Worm (Caenorhabditis elegans) whole organism, young adult: Measurements from ENCODE around the gene Y116A8C.25.

Experiments
- F22D6.2 ChIP-seq: sonication (generic microtip); optimal IDR thresholded peaks from 2 replicates; lab custom pipeline; 2016; ENCODE audit warnings: mild to moderate bottlenecking, missing genetic modification characterization, missing compliant biosample characterization
- F57C9.4 ChIP-seq: sonication (generic microtip); optimal IDR thresholded peaks from 2 replicates; lab custom pipeline; 2017; ENCODE audit warnings: mild to moderate bottlenecking, missing genetic modification characterization, missing compliant biosample characterization
- K11D2.4 ChIP-seq: fragments of 200-800 bp; sonication (Bioruptor generic); IDR thresholded peaks from 2 replicates; pipeline ENCODE4 v1.3.6; 2022; ENCODE audit warnings: missing genetic modification reagents, missing genetic modification characterization, missing compliant biosample characterization
- T07F8.4 ChIP-seq: sonication (generic microtip); optimal IDR thresholded peaks from 2 replicates; lab custom pipeline; 2016; ENCODE audit warnings: mild to moderate bottlenecking, missing genetic modification characterization, moderate library complexity, missing compliant biosample characterization
- T26A5.8 ChIP-seq: sonication (generic microtip); optimal IDR thresholded peaks from 2 replicates; lab custom pipeline; 2016; ENCODE audit warnings: missing genetic modification characterization, missing compliant biosample characterization
- Y53G8AR.9 ChIP-seq: fragments of 200-800 bp; sonication (Bioruptor generic); conservative IDR thresholded peaks from 2 replicates; pipeline ENCODE4 v1.3.6; 2022; ENCODE audit warnings: missing genetic modification reagents, missing genetic modification characterization, missing compliant biosample characterization
- Y67H2A.10 ChIP-seq: fragments of 200-800 bp; sonication (Bioruptor generic); conservative IDR thresholded peaks from 2 replicates; pipeline ENCODE4 v1.3.6; 2022; ENCODE audit warnings: missing genetic modification reagents, missing genetic modification characterization, missing compliant biosample characterization
- Y79H2A.3 ChIP-seq: fragments of 200-800 bp; sonication (Bioruptor generic); conservative IDR thresholded peaks from 2 replicates; pipeline ENCODE4 v1.3.6; 2022; ENCODE audit warnings: missing genetic modification reagents, missing genetic modification characterization, missing compliant biosample characterization
- akir-1 ChIP-seq: fragments of 200-800 bp; sonication (Bioruptor generic); optimal IDR thresholded peaks from 2 replicates; lab custom pipeline; 2018; ENCODE audit warnings: mild to moderate bottlenecking, missing genetic modification characterization, moderate library complexity, missing compliant biosample characterization
- aptf-2 ChIP-seq: fragments of 200-800 bp; sonication (Bioruptor generic); conservative IDR thresholded peaks from 2 replicates; pipeline ENCODE4 v1.3.6; 2022; ENCODE audit warnings: missing genetic modification reagents, missing genetic modification characterization, missing compliant biosample characterization
- aptf-3 ChIP-seq: fragments of 200-800 bp; sonication (Bioruptor generic); IDR thresholded peaks from 2 replicates; pipeline ENCODE4 v1.3.6; 2022; ENCODE audit warnings: missing genetic modification characterization, missing compliant biosample characterization
- atf-7 ChIP-seq: sonication (generic microtip); optimal IDR thresholded peaks from 2 replicates; lab custom pipeline; 2017; ENCODE audit warnings: mild to moderate bottlenecking, missing genetic modification characterization, missing compliant biosample characterization
- attf-3 ChIP-seq: fragments of 200-800 bp; sonication (Bioruptor generic); conservative IDR thresholded peaks from 2 replicates; pipeline ENCODE4 v1.3.6; 2022; ENCODE audit warnings: missing genetic modification reagents, missing genetic modification characterization, missing compliant biosample characterization
- attf-6 ChIP-seq: fragments of 200-800 bp; sonication (Bioruptor generic); IDR thresholded peaks from 2 replicates; pipeline ENCODE4 v1.3.6; 2022; ENCODE audit warnings: missing genetic modification reagents, missing genetic modification characterization, missing compliant biosample characterization
- ccch-3 ChIP-seq: fragments of 200-800 bp; sonication (Bioruptor generic); optimal IDR thresholded peaks from 2 replicates; lab custom pipeline; 2018; ENCODE audit warnings: mild to moderate bottlenecking, missing genetic modification characterization, missing compliant biosample characterization
- ceh-100 ChIP-seq: fragments of 200-800 bp; sonication (Bioruptor generic); IDR thresholded peaks from 2 replicates; pipeline ENCODE4 v1.3.6; 2022; ENCODE audit warnings: missing genetic modification reagents, missing genetic modification characterization, missing compliant biosample characterization
- ceh-27 ChIP-seq: fragments of 200-800 bp; sonication (Bioruptor generic); optimal IDR thresholded peaks from 2 replicates; lab custom pipeline; 2018; ENCODE audit warnings: mild to moderate bottlenecking, missing genetic modification characterization, moderate library complexity, missing compliant biosample characterization
- ceh-58 ChIP-seq: fragments of 200-800 bp; sonication (Bioruptor generic); IDR thresholded peaks from 2 replicates; pipeline ENCODE4 v1.3.6; 2022; ENCODE audit warnings: missing genetic modification characterization, missing compliant biosample characterization
- ceh-79 ChIP-seq: sonication (generic microtip); optimal IDR thresholded peaks from 2 replicates; lab custom pipeline; 2017; ENCODE audit warnings: mild to moderate bottlenecking, missing genetic modification characterization, missing compliant biosample characterization
- ceh-91 ChIP-seq: fragments of 200-800 bp; sonication (Bioruptor generic); IDR thresholded peaks from 2 replicates; pipeline ENCODE4 v1.3.6; 2022; ENCODE audit warnings: missing genetic modification reagents, missing genetic modification characterization, missing compliant biosample characterization
- chd-7 ChIP-seq: sonication (generic microtip); optimal IDR thresholded peaks from 2 replicates; lab custom pipeline; 2016; ENCODE audit warnings: mild to moderate bottlenecking, missing genetic modification characterization, moderate library complexity, missing compliant biosample characterization
- die-1 ChIP-seq: sonication (generic microtip); optimal IDR thresholded peaks from 2 replicates; lab custom pipeline; 2016; ENCODE audit warnings: missing genotype, mild to moderate bottlenecking, missing genetic modification characterization, missing compliant biosample characterization
- dox-1 ChIP-seq: fragments of 200-800 bp; sonication (Bioruptor generic); IDR thresholded peaks from 2 replicates; pipeline ENCODE4 v1.3.6; 2022; ENCODE audit warnings: missing genetic modification reagents, missing genetic modification characterization, missing compliant biosample characterization
- ekl-4 ChIP-seq: fragments of 200-800 bp; sonication (Bioruptor generic); IDR thresholded peaks from 2 replicates; pipeline ENCODE4 v1.3.6; 2022; ENCODE audit warnings: missing genetic modification reagents, missing genetic modification characterization, missing compliant biosample characterization
- him-1 ChIP-seq: sonication (generic microtip); optimal IDR thresholded peaks from 2 replicates; lab custom pipeline; 2016; ENCODE audit warnings: missing genotype, missing genetic modification reagents, missing genetic modification characterization, missing compliant biosample characterization
- hlh-26 ChIP-seq: fragments of 200-800 bp; sonication (Bioruptor generic); conservative IDR thresholded peaks from 2 replicates; pipeline ENCODE4 v1.3.6; 2022; ENCODE audit warnings: missing genetic modification reagents, missing genetic modification characterization, missing compliant biosample characterization
- hmg-1.2 ChIP-seq: fragments of 200-800 bp; sonication (Bioruptor generic); IDR thresholded peaks from 2 replicates; pipeline ENCODE4 v1.3.6; 2022; ENCODE audit warnings: missing genetic modification reagents, missing genetic modification characterization, missing compliant biosample characterization
- hrde-1 ChIP-seq: sonication (generic microtip); optimal IDR thresholded peaks from 2 replicates; lab custom pipeline; 2016; ENCODE audit warnings: missing genetic modification characterization, mild to moderate bottlenecking, missing compliant biosample characterization, moderate library complexity, missing genotype, missing genetic modification reagents, borderline replicate concordance
- let-526 ChIP-seq: fragments of 200-800 bp; sonication (Bioruptor generic); IDR thresholded peaks from 2 replicates; pipeline ENCODE4 v1.3.6; 2022; ENCODE audit warnings: missing genetic modification reagents, missing genetic modification characterization, missing compliant biosample characterization
- lin-54 ChIP-seq: fragments of 200-800 bp; sonication (Bioruptor generic); optimal IDR thresholded peaks from 2 replicates; lab custom pipeline; 2018; ENCODE audit warnings: mild to moderate bottlenecking, missing genetic modification characterization, missing compliant biosample characterization
- mcd-1 ChIP-seq: fragments of 200-800 bp; sonication (Bioruptor generic); IDR thresholded peaks from 2 replicates; pipeline ENCODE4 v1.3.6; 2022; ENCODE audit warnings: missing genetic modification reagents, missing genetic modification characterization, missing compliant biosample characterization
- mes-4 ChIP-seq: sonication (generic microtip); optimal IDR thresholded peaks from 2 replicates; lab custom pipeline; 2016; ENCODE audit warnings: missing genotype, missing genetic modification characterization, missing compliant biosample characterization
- nhr-120 ChIP-seq: fragments of 200-800 bp; sonication (Bioruptor generic); IDR thresholded peaks from 2 replicates; pipeline ENCODE4 v1.3.6; 2022; ENCODE audit warnings: missing genetic modification characterization, missing compliant biosample characterization
- pbrm-1 ChIP-seq: fragments of 200-800 bp; sonication (Bioruptor generic); IDR thresholded peaks from 2 replicates; pipeline ENCODE4 v1.3.6; 2022; ENCODE audit warnings: missing genetic modification reagents, missing genetic modification characterization, missing compliant biosample characterization
- pha-4 ChIP-seq: fragments of 150-350 bp; sonication (generic microtip); optimal IDR thresholded peaks from 2 replicates; lab custom pipeline; 2014; ENCODE audit warnings: missing biosample characterization, missing genetic modification reagents, missing genetic modification characterization
- repo-1 ChIP-seq: sonication (generic microtip); optimal IDR thresholded peaks from 2 replicates; lab custom pipeline; 2017; ENCODE audit warnings: mild to moderate bottlenecking, missing genetic modification characterization, missing compliant biosample characterization
- sea-2 ChIP-seq: fragments of 200-800 bp; sonication (Bioruptor generic); IDR thresholded peaks from 2 replicates; pipeline ENCODE4 v1.3.6; 2022; ENCODE audit warnings: missing genetic modification characterization, missing compliant biosample characterization
- snpc-1.1 ChIP-seq: sonication (generic microtip); optimal IDR thresholded peaks from 2 replicates; lab custom pipeline; 2017; ENCODE audit warnings: missing genetic modification characterization, mild to moderate bottlenecking, missing compliant biosample characterization, antibody characterized with exemption, moderate library complexity, missing genotype, missing genetic modification reagents; ENCODE audit not compliant: insufficient read depth
- somi-1 ChIP-seq: fragments of 200-800 bp; sonication (Bioruptor generic); optimal IDR thresholded peaks from 2 replicates; lab custom pipeline; 2018; ENCODE audit warnings: mild to moderate bottlenecking, missing genetic modification characterization, missing compliant biosample characterization
- tbp1 ChIP-seq: fragments of 200-800 bp; sonication (Bioruptor generic); optimal IDR thresholded peaks from 2 replicates; lab custom pipeline; 2018; ENCODE audit warnings: mild to moderate bottlenecking, missing genetic modification characterization, missing compliant biosample characterization
- tlf-1 ChIP-seq: fragments of 200-800 bp; sonication (Bioruptor generic); optimal IDR thresholded peaks from 2 replicates; lab custom pipeline; 2018; ENCODE audit warnings: mild to moderate bottlenecking, missing genetic modification characterization, missing compliant biosample characterization
- xnd-1 ChIP-seq: sonication (generic microtip); optimal IDR thresholded peaks from 2 replicates; lab custom pipeline; 2016; ENCODE audit warnings: missing genotype, missing genetic modification reagents, missing genetic modification characterization, missing compliant biosample characterization
- zfh-2 ChIP-seq: fragments of 200-800 bp; sonication (Bioruptor generic); conservative IDR thresholded peaks from 2 replicates; pipeline ENCODE4 v1.3.6; 2022; ENCODE audit warnings: missing genetic modification reagents, missing genetic modification characterization, missing compliant biosample characterization
- ztf-18 ChIP-seq: sonication (generic microtip); optimal IDR thresholded peaks from 2 replicates; lab custom pipeline; 2016; ENCODE audit warnings: missing genotype, mild to moderate bottlenecking, missing genetic modification characterization, missing compliant biosample characterization
- ztf-26 ChIP-seq: sonication (generic microtip); optimal IDR thresholded peaks from 2 replicates; lab custom pipeline; 2017; ENCODE audit warnings: missing genetic modification characterization, missing compliant biosample characterization
- ztf-28 ChIP-seq: fragments of 200-800 bp; sonication (Bioruptor generic); IDR thresholded peaks from 2 replicates; pipeline ENCODE4 v1.3.6; 2022; ENCODE audit warnings: missing genetic modification reagents, missing genetic modification characterization, missing compliant biosample characterization
- ztf-6 ChIP-seq: fragments of 200-800 bp; sonication (Bioruptor generic); IDR thresholded peaks from 2 replicates; pipeline ENCODE4 v1.3.6; 2022; ENCODE audit warnings: missing genetic modification reagents, missing genetic modification characterization, missing compliant biosample characterization

Y116A8C.25 gene

ce11 chrIV:17088849-17089248, 10.3 kb upstream of the Y116A8C.25 start, which contains the start of gene Y116A8C.43 (continued):
- TF ChIP-seq Y53G8AR.9, result peak; percentile 76
- no peak for TF ChIP-seq chd-7
- TF ChIP-seq ceh-79, result no peak
- TF ChIP-seq pha-4 (tag; lab: Kevin White, UChicago), result no peak
- no peak for TF ChIP-seq T26A5.8 (tag; lab: Kevin White, UChicago)
- TF ChIP-seq ceh-58, result no peak
- peak; percentile 34 for TF ChIP-seq die-1
- no peak for TF ChIP-seq akir-1
- TF ChIP-seq ceh-100, result peak; percentile 26
- no peak for TF ChIP-seq mcd-1 (GFP tag; lab: Robert Waterston, UW)
- TF ChIP-seq hmg-1.2, result peak; percentile 23; the same call in 1 of the 2 replicates
- TF ChIP-seq hlh-26 (GFP tag; lab: Robert Waterston, UW), result 0 out of 2 replicates have a peak, but pooled peaks have one; percentile 29
- TF ChIP-seq dox-1 (GFP tag; lab: Robert Waterston, UW), result no peak
- TF ChIP-seq him-1 (tag; lab: Kevin White, UChicago), result peak; percentile 37
- no peak for TF ChIP-seq F22D6.2
- peak; percentile 55 for TF ChIP-seq repo-1
- TF ChIP-seq attf-6 (GFP tag; lab: Robert Waterston, UW), result peak; percentile 92
- TF ChIP-seq ztf-28, result 0 out of 2 replicates have a peak, but pooled peaks have one; percentile 68
- peak; percentile 43 for TF ChIP-seq tlf-1 (GFP tag; lab: Kevin White, UChicago)
- TF ChIP-seq F57C9.4, result peak; percentile 38
- TF ChIP-seq ccch-3 (GFP tag; lab: Kevin White, UChicago), result no peak
- TF ChIP-seq ceh-27, result no peak
- TF ChIP-seq, all 124 proteins: peak for 37

DNA sequence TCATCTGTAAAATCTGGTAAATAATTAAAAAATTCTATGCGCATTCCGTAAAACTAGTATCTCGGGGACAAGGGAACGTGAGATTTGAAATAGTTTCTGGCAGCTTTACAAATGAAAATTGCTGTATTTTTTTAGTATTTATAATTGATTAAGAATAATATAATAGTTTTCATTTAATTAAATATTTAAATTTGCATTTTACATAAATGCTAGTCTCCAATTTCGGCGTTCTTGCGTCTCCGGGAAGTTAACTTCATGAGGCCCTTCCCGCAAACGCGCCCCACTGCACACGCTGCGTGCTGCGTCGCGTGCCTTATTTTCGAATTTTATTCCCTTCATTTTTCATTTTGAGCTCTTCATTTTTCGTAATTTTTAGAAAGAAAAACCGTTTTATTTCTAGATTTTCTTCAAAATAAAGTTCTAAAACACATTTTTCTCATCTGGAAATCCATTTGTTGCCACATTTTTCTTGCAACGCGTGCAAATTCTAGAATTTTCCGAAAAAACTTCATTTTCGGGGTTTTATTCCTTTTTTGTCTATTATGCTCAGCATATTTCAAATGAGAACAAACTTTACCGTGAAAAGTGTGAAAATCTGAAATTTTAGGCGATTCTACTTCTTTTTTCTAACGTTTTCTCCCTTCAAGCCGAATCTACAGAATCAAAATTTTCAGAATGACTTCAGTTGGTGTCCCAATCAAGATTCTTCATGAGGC, 9.0 kb upstream of the Y116A8C.25 start, which contains the start of the genes snx-13 and snr-1:
TSS of gene snx-13 (minus strand) at position 55 of the 716 bp plus-strand sequence.
TSS of gene snr-1 (plus strand) at position 666 of the 716 bp plus-strand sequence.
- TF ChIP-seq hrde-1 (tag; lab: Kevin White, UChicago), result peak; percentile 42
- peak; percentile 57; the same call in 1 of the 2 replicates for TF ChIP-seq ztf-6 (GFP tag; lab: Robert Waterston, UW)
- TF ChIP-seq Y79H2A.3, result peak; percentile 82; the same call in 1 of the 2 replicates
- peak; percentile 71 for TF ChIP-seq tbp1 (GFP tag; lab: Kevin White, UChicago)
- TF ChIP-seq xnd-1 (tag; lab: Kevin White, UChicago), result no peak
- peak; percentile 68; the same call in 1 of the 2 replicates for TF ChIP-seq ekl-4 (GFP tag; lab: Robert Waterston, UW)
- TF ChIP-seq sea-2 (GFP tag; lab: Robert Waterston, UW), result no peak
- no peak for TF ChIP-seq Y67H2A.10 (GFP tag; lab: Robert Waterston, UW)
- peak; percentile 70; the same call in 1 of the 2 replicates for TF ChIP-seq ceh-91
- peak; percentile 70 for TF ChIP-seq ztf-18 (tag; lab: Kevin White, UChicago)
- TF ChIP-seq ceh-79, result no peak
- 0 out of 2 replicates have a peak, but pooled peaks have one; percentile 69 for TF ChIP-seq let-526 (GFP tag; lab: Robert Waterston, UW)
- no peak for TF ChIP-seq nhr-120
- TF ChIP-seq F57C9.4, result no peak
- TF ChIP-seq ztf-26 (tag; lab: Kevin White, UChicago), result no peak
- no peak for TF ChIP-seq zfh-2 (GFP tag; lab: Robert Waterston, UW)
- TF ChIP-seq lin-54 (GFP tag; lab: Kevin White, UChicago), result peak; percentile 83
- peak; percentile 78 for TF ChIP-seq pbrm-1 (GFP tag; lab: Robert Waterston, UW)
- TF ChIP-seq aptf-2 (GFP tag; lab: Robert Waterston, UW), result peak; percentile 80
- TF ChIP-seq mes-4, result no peak
- peak; percentile 24 for TF ChIP-seq somi-1 (GFP tag; lab: Kevin White, UChicago)
- TF ChIP-seq aptf-3, result no peak
- TF ChIP-seq attf-3 (GFP tag; lab: Robert Waterston, UW), result no peak; the same call in 1 of the 2 replicates
- no peak; the same call in 1 of the 2 replicates for TF ChIP-seq K11D2.4 (GFP tag; lab: Robert Waterston, UW)
- peak; percentile 24 for TF ChIP-seq T07F8.4 (tag; lab: Kevin White, UChicago)
- peak; percentile 4 for TF ChIP-seq snpc-1.1 (tag; lab: Kevin White, UChicago)
- no peak for TF ChIP-seq Y53G8AR.9
- TF ChIP-seq atf-7 (tag; lab: Kevin White, UChicago), result no peak
- peak; percentile 91; the same call in 1 of the 2 replicates for TF ChIP-seq ztf-28
